Worm (Caenorhabditis elegans) whole organism, early embryonic: ENCODE results near the gene nhr-88.

Source experiments
- B0310.2 ChIP-seq: sonication (generic microtip); optimal IDR thresholded peaks from 2 replicates; lab custom pipeline; 2016; ENCODE audit warnings: mild to moderate bottlenecking, missing genetic modification characterization, missing compliant biosample characterization
- F13C5.2 ChIP-seq: sonication (generic microtip); optimal IDR thresholded peaks from 2 replicates; lab custom pipeline; 2017; ENCODE audit warnings: mild to moderate bottlenecking, missing genetic modification characterization, inconsistent platforms, missing compliant biosample characterization
- ama-1 ChIP-seq: fragments of 150-350 bp; optimal IDR thresholded peaks from 2 replicates; lab custom pipeline; 2014
- ceh-13 ChIP-seq: fragments of 200-800 bp; sonication (Bioruptor generic); optimal IDR thresholded peaks from 2 replicates; lab custom pipeline; 2018; ENCODE audit warnings: mild to moderate bottlenecking, missing genetic modification characterization, missing compliant biosample characterization
- ceh-36 ChIP-seq: sonication (generic microtip); optimal IDR thresholded peaks from 2 replicates; lab custom pipeline; 2016; ENCODE audit warnings: missing genetic modification characterization, inconsistent platforms, missing compliant biosample characterization
- flt-1 ChIP-seq: fragments of 200-800 bp; sonication (Bioruptor generic); IDR thresholded peaks from 2 replicates; pipeline ENCODE4 v1.3.6; 2022; ENCODE audit warnings: missing genetic modification characterization, missing compliant biosample characterization
- hmg-4 ChIP-seq: fragments of 200-800 bp; sonication (Bioruptor generic); optimal IDR thresholded peaks from 2 replicates; lab custom pipeline; 2018; ENCODE audit warnings: mild to moderate bottlenecking, missing genetic modification characterization, missing compliant biosample characterization
- scrt-1 ChIP-seq: fragments of 200-800 bp; sonication (Bioruptor generic); IDR thresholded peaks from 2 replicates; pipeline ENCODE4 v1.3.6; 2022; ENCODE audit warnings: missing genetic modification characterization, missing compliant biosample characterization
- sea-1 ChIP-seq: fragments of 200-800 bp; sonication (Bioruptor generic); conservative IDR thresholded peaks from 2 replicates; pipeline ENCODE4 v1.3.6; 2022; ENCODE audit warnings: missing genetic modification characterization, missing compliant biosample characterization
- tbx-11 ChIP-seq: fragments of 200-800 bp; sonication (Bioruptor generic); IDR thresholded peaks from 2 replicates; pipeline ENCODE4 v1.3.6; 2022; ENCODE audit warnings: missing genetic modification characterization, missing compliant biosample characterization
- tbx-37 ChIP-seq: fragments of 200-800 bp; sonication (Bioruptor generic); conservative IDR thresholded peaks from 2 replicates; pipeline ENCODE4 v1.3.6; 2022; ENCODE audit warnings: missing genetic modification reagents, missing genetic modification characterization, missing compliant biosample characterization
- tra-4 ChIP-seq: sonication (generic microtip); optimal IDR thresholded peaks from 2 replicates; lab custom pipeline; 2017; ENCODE audit warnings: missing genetic modification characterization, missing compliant biosample characterization

ce11 chrII:2997828-2998441 lies 21.5 kb downstream of the nhr-88 start:
- TF ChIP-seq ama-1, result no peak
- no peak for TF ChIP-seq ceh-13 (GFP tag; lab: Kevin White, UChicago)
- TF ChIP-seq sea-1 (GFP tag; lab: Robert Waterston, UW), result no peak
- TF ChIP-seq tra-4 (tag; lab: Kevin White, UChicago), result no peak
- TF ChIP-seq scrt-1, result no peak
- no peak for TF ChIP-seq hmg-4 (GFP tag; lab: Kevin White, UChicago)
- TF ChIP-seq tbx-37 (GFP tag; lab: Robert Waterston, UW), result no peak
- no peak for TF ChIP-seq flt-1
- no peak for TF ChIP-seq tbx-11 (GFP tag; lab: Robert Waterston, UW)
- no peak for TF ChIP-seq B0310.2 (tag; lab: Kevin White, UChicago)
- TF ChIP-seq ceh-36 (tag; lab: Kevin White, UChicago), result no peak
- no peak for TF ChIP-seq F13C5.2
